Worm (Caenorhabditis elegans) whole organism, late embryonic: ENCODE data around the gene vps-36.

Experiments
- C38D4.7 ChIP-seq: fragments of 200-800 bp; sonication (Bioruptor generic); optimal IDR thresholded peaks from 2 replicates; lab custom pipeline; 2018; ENCODE audit warnings: mild to moderate bottlenecking, missing genetic modification characterization, moderate library complexity, missing compliant biosample characterization
- F13H6.1 ChIP-seq: sonication (generic microtip); optimal IDR thresholded peaks from 2 replicates; lab custom pipeline; 2016; ENCODE audit warnings: missing genetic modification characterization, missing compliant biosample characterization
- ama-1 ChIP-seq: fragments of 150-350 bp; optimal IDR thresholded peaks from 2 replicates; lab custom pipeline; 2014
- ceh-18 ChIP-seq: sonication (generic microtip); optimal IDR thresholded peaks from 2 replicates; lab custom pipeline; 2016; ENCODE audit warnings: missing genetic modification characterization, missing compliant biosample characterization
- ceh-30 ChIP-seq: fragments of 150-350 bp; optimal IDR thresholded peaks from 2 replicates; lab custom pipeline; 2014; ENCODE audit warnings: missing biosample characterization, missing genetic modification characterization
- ceh-31 ChIP-seq: sonication (generic microtip); optimal IDR thresholded peaks from 2 replicates; lab custom pipeline; 2016; ENCODE audit warnings: missing genetic modification characterization, missing compliant biosample characterization
- dve-1 ChIP-seq: sonication (generic microtip); optimal IDR thresholded peaks from 2 replicates; lab custom pipeline; 2017; ENCODE audit warnings: antibody characterized with exemption, mild to moderate bottlenecking, missing genetic modification characterization, missing compliant biosample characterization
- elt-4 ChIP-seq: sonication (generic microtip); optimal IDR thresholded peaks from 2 replicates; lab custom pipeline; 2016; ENCODE audit warnings: missing genetic modification characterization, missing compliant biosample characterization
- eyg-1 ChIP-seq: sonication (generic microtip); optimal IDR thresholded peaks from 2 replicates; lab custom pipeline; 2016; ENCODE audit warnings: missing genotype, missing genetic modification characterization, missing compliant biosample characterization
- fkh-10 ChIP-seq: fragments of 150-350 bp; optimal IDR thresholded peaks from 2 replicates; lab custom pipeline; 2014; ENCODE audit warnings: missing biosample characterization, missing genetic modification reagents, missing genetic modification characterization
- hlh-30 ChIP-seq: sonication (generic microtip); optimal IDR thresholded peaks from 2 replicates; lab custom pipeline; 2017; ENCODE audit warnings: antibody characterized with exemption, missing genetic modification characterization, missing compliant biosample characterization; ENCODE audit not compliant: insufficient read depth
- hlh-8 ChIP-seq: sonication (generic microtip); optimal IDR thresholded peaks from 2 replicates; lab custom pipeline; 2016; ENCODE audit warnings: missing genotype, missing genetic modification characterization, missing compliant biosample characterization
- nhr-11 ChIP-seq: fragments of 150-350 bp; optimal IDR thresholded peaks from 2 replicates; lab custom pipeline; 2014; ENCODE audit warnings: missing biosample characterization, missing genetic modification characterization
- unc-42 ChIP-seq: sonication (generic microtip); optimal IDR thresholded peaks from 2 replicates; lab custom pipeline; 2016; ENCODE audit warnings: missing genotype, missing genetic modification characterization, missing compliant biosample characterization

DNA sequence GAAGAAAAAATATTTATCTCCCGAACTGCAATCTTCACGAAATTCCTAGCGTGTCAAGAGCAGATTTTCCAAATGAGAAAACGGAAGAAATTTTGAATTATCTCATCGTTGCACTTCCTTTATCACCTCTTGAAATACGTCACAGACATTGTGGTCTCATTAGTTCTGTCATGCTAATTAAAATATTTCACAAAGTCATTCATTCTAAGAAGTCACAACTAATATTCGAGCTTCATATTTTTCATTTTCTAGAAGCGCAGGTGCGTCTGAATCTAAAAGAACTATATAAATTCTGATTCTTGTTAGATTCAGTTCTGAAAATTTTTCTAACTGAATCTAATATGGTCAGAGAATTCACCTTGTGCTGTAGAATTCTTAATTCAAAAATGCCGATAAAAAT lies 13.3 kb downstream of the vps-36 start:
- no peak for TF ChIP-seq nhr-11 (tag; lab: Kevin White, UChicago)
- no peak for TF ChIP-seq hlh-30 (tag; lab: Kevin White, UChicago)
- TF ChIP-seq dve-1: no peak
- no peak for TF ChIP-seq hlh-8 (tag; lab: Kevin White, UChicago)
- TF ChIP-seq eyg-1 (tag; lab: Kevin White, UChicago): no peak
- no peak for TF ChIP-seq ceh-18 (tag; lab: Kevin White, UChicago)
- TF ChIP-seq F13H6.1: no peak
- TF ChIP-seq ama-1 (lab: Kevin White, UChicago): no peak
- TF ChIP-seq ceh-30 (tag; lab: Kevin White, UChicago): no peak
- TF ChIP-seq ceh-31 (tag; lab: Kevin White, UChicago): no peak
- no peak for TF ChIP-seq unc-42 (tag; lab: Kevin White, UChicago)
- no peak for TF ChIP-seq C38D4.7 (GFP tag; lab: Kevin White, UChicago)
- TF ChIP-seq fkh-10 (GFP tag; lab: Kevin White, UChicago): no peak
- no peak for TF ChIP-seq elt-4 (tag; lab: Kevin White, UChicago)
